Worm (Caenorhabditis elegans) whole organism, L1 larva: ENCODE data around the gene zip-12.

Experiments used
- dsc-1 ChIP-seq: sonication (generic microtip); optimal IDR thresholded peaks from 2 replicates; lab custom pipeline; 2016; ENCODE audit warnings: mild to moderate bottlenecking, missing genetic modification characterization, missing compliant biosample characterization
- efl-3 ChIP-seq: fragments of 200-800 bp; sonication (Bioruptor generic); optimal IDR thresholded peaks from 2 replicates; lab custom pipeline; 2018; ENCODE audit warnings: mild to moderate bottlenecking, missing genetic modification characterization, missing compliant biosample characterization
- elt-3 ChIP-seq, 6 experiments: fragments of 150-350 bp in 1 of 6; sonication (generic microtip); optimal IDR thresholded peaks; 2 replicates each; lab custom pipeline; 2017 to 2018; ENCODE audit warnings: missing biosample characterization in 6 of 6, missing genetic modification characterization in 6 of 6, inconsistent platforms in 1 of 6
- fkh-10 ChIP-seq: sonication (generic microtip); optimal IDR thresholded peaks from 2 replicates; lab custom pipeline; 2017; ENCODE audit warnings: missing biosample characterization, missing genetic modification reagents, missing genetic modification characterization
- jun-1 ChIP-seq: fragments of 150-350 bp; optimal IDR thresholded peaks from 2 replicates; lab custom pipeline; 2014; ENCODE audit warnings: missing biosample characterization, missing genetic modification reagents, missing genetic modification characterization
- nhr-237 ChIP-seq: fragments of 150-350 bp; optimal IDR thresholded peaks from 2 replicates; lab custom pipeline; 2014; ENCODE audit warnings: missing biosample characterization, missing genetic modification characterization
- nhr-85 ChIP-seq: sonication (generic microtip); peaks from one replicate; lab custom pipeline; 2016; ENCODE audit warnings: missing genetic modification characterization, inconsistent platforms, missing compliant biosample characterization
- zip-4 ChIP-seq: fragments of 200-800 bp; sonication (Bioruptor generic); optimal IDR thresholded peaks from 2 replicates; lab custom pipeline; 2018; ENCODE audit warnings: mild to moderate bottlenecking, missing genetic modification characterization, moderate library complexity, missing compliant biosample characterization
- ztf-11 ChIP-seq, 2 experiments: sonication (generic microtip); optimal IDR thresholded peaks; 2 replicates each; lab custom pipeline; 2016 to 2017; ENCODE audit warnings: missing genetic modification characterization in 2 of 2, missing biosample characterization in 1 of 2, missing compliant biosample characterization in 1 of 2

DNA sequence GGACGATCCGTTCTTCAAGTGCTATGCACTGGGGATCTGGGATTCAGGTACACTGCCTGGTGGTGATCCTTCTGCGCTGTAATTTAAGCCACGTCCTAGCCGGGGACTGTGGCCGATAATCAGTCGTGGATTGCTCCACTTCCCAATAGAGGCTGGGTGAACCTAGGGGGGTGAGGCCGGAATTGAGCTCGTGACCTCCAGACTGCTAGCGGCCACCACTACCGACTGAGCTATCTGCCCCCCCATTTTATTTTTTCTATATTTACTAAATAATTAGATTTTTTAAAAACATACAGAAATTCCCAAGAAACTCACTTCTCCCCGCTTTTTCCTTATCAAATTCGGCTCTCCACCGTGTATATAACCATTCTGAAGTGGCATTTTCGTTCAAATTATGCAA lies 30.4 kb upstream of the zip-12 start:
- no peak for TF ChIP-seq nhr-237 (tag; lab: Kevin White, UChicago)
- TF ChIP-seq jun-1 (tag; lab: Kevin White, UChicago), result no peak
- TF ChIP-seq nhr-85 (tag; lab: Kevin White, UChicago), result no peak
- no peak for TF ChIP-seq fkh-10
- TF ChIP-seq elt-3 (tag; optimal IDR thresholded peaks at IDR 0.05; lab: Kevin White, UChicago), result no peak
- no peak for TF ChIP-seq zip-4 (GFP tag; lab: Kevin White, UChicago)
- TF ChIP-seq efl-3 (GFP tag; lab: Kevin White, UChicago), result no peak
- no peak for TF ChIP-seq ztf-11 (tag; optimal IDR thresholded peaks at IDR 0.05; lab: Kevin White, UChicago)
- no peak for TF ChIP-seq dsc-1
